Fruit fly (Drosophila melanogaster) whole organism, embryonic: ENCODE data around the gene Exn.
A peak's percentile ranks its signal among the peaks of the same experiment; 100 is the strongest.

ENCODE experiments used
- Abd-B ChIP-seq: fragments of 200-800 bp; sonication (Bioruptor generic); optimal IDR thresholded peaks from 2 replicates; lab custom pipeline; 2018; ENCODE audit warnings: missing biosample characterization, mild to moderate bottlenecking, missing genetic modification characterization, moderate library complexity
- Adf1 ChIP-seq: fragments of 200-800 bp; sonication (Bioruptor generic); IDR thresholded peaks from 2 replicates; pipeline ENCODE4 v1.3.6; 2022; ENCODE audit warnings: missing biosample characterization, missing genetic modification characterization
- Asciz ChIP-seq: fragments of 200-800 bp; sonication (Bioruptor generic); optimal IDR thresholded peaks from 2 replicates; lab custom pipeline; 2017; ENCODE audit warnings: missing biosample characterization, mild to moderate bottlenecking, missing genetic modification characterization, missing genetic modification reagents
- BEAF-32 ChIP-seq: fragments of 200-800 bp; sonication (Bioruptor generic); optimal IDR thresholded peaks from 3 replicates; lab custom pipeline; 2017; ENCODE audit warnings: missing biosample characterization, missing genetic modification characterization, mild to moderate bottlenecking, moderate library complexity, missing genetic modification reagents
- Bdp1 ChIP-seq: fragments of 200-800 bp; sonication (Bioruptor generic); optimal IDR thresholded peaks from 3 replicates; lab custom pipeline; 2016; ENCODE audit warnings: missing biosample characterization, missing genetic modification characterization
- CG10654 ChIP-seq: fragments of 200-800 bp; sonication (Bioruptor generic); optimal IDR thresholded peaks from 2 replicates; lab custom pipeline; 2016; ENCODE audit warnings: missing biosample characterization, missing genetic modification characterization
- CG11085 ChIP-seq: fragments of 200-800 bp; sonication (Bioruptor generic); IDR thresholded peaks from 2 replicates; pipeline ENCODE4 v1.3.6; 2022; ENCODE audit warnings: missing biosample characterization, missing genetic modification characterization
- CG11456 ChIP-seq: fragments of 200-800 bp; sonication (Bioruptor generic); IDR thresholded peaks from 3 replicates; pipeline ENCODE4 v1.3.6; 2022; ENCODE audit warnings: missing biosample characterization, missing genetic modification characterization
- CG12104 ChIP-seq: fragments of 200-800 bp; sonication (Bioruptor generic); optimal IDR thresholded peaks from 3 replicates; lab custom pipeline; 2016; ENCODE audit warnings: missing biosample characterization, missing genetic modification characterization
- CG14710 ChIP-seq: fragments of 200-800 bp; sonication (Bioruptor generic); optimal IDR thresholded peaks from 3 replicates; lab custom pipeline; 2019; ENCODE audit warnings: missing biosample characterization, mild to moderate bottlenecking, missing genetic modification characterization, moderate library complexity
- CG15073 ChIP-seq: fragments of 200-800 bp; sonication (Bioruptor generic); optimal IDR thresholded peaks from 2 replicates; lab custom pipeline; 2016; ENCODE audit warnings: missing biosample characterization, missing genetic modification characterization
- CG2875 ChIP-seq: fragments of 200-800 bp; sonication (Bioruptor generic); optimal IDR thresholded peaks from 2 replicates; lab custom pipeline; 2017; ENCODE audit warnings: missing biosample characterization, mild to moderate bottlenecking, missing genetic modification characterization, missing genetic modification reagents
- CG33213 ChIP-seq: fragments of 200-800 bp; sonication (Bioruptor generic); optimal IDR thresholded peaks from 3 replicates; lab custom pipeline; 2016; ENCODE audit warnings: missing biosample characterization, missing genetic modification characterization
- CG3838 ChIP-seq: fragments of 200-800 bp; sonication (Bioruptor generic); optimal IDR thresholded peaks from 3 replicates; lab custom pipeline; 2016; ENCODE audit warnings: missing biosample characterization, missing genetic modification characterization
- CG43689 ChIP-seq: fragments of 200-800 bp; sonication (Bioruptor generic); IDR thresholded peaks from 2 replicates; pipeline ENCODE4 v1.3.6; 2022; ENCODE audit warnings: missing biosample characterization, missing genetic modification characterization
- CG6765 ChIP-seq: fragments of 200-800 bp; sonication (Bioruptor generic); optimal IDR thresholded peaks from 3 replicates; lab custom pipeline; 2017; ENCODE audit warnings: missing biosample characterization, mild to moderate bottlenecking, missing genetic modification characterization
- CG6854 ChIP-seq: fragments of 200-800 bp; sonication (Bioruptor generic); optimal IDR thresholded peaks from 3 replicates; lab custom pipeline; 2017; ENCODE audit warnings: missing biosample characterization, mild to moderate bottlenecking, missing genetic modification characterization
- CHES-1-like ChIP-seq: fragments of 200-800 bp; sonication (Bioruptor generic); optimal IDR thresholded peaks from 2 replicates; lab custom pipeline; 2016; ENCODE audit warnings: missing biosample characterization, missing genetic modification characterization
- Lhr ChIP-seq: fragments of 200-800 bp; sonication (Bioruptor generic); optimal IDR thresholded peaks from 3 replicates; lab custom pipeline; 2017; ENCODE audit warnings: mild to moderate bottlenecking, missing biosample characterization, missing genetic modification reagents, missing genetic modification characterization
- Lpt ChIP-seq: fragments of >200 bp; optimal IDR thresholded peaks from 2 replicates; lab custom pipeline; 2018; ENCODE audit warnings: missing biosample characterization, missing genetic modification characterization
- MTF-1 ChIP-seq: fragments of 200-800 bp; sonication (Bioruptor generic); optimal IDR thresholded peaks from 2 replicates; lab custom pipeline; 2018; ENCODE audit warnings: missing biosample characterization, mild to moderate bottlenecking, missing genetic modification characterization, borderline replicate concordance
- Meics ChIP-seq: fragments of 200-800 bp; sonication (Bioruptor generic); optimal IDR thresholded peaks from 2 replicates; lab custom pipeline; 2017; ENCODE audit warnings: missing biosample characterization, mild to moderate bottlenecking, missing genetic modification characterization
- Nf-YC ChIP-seq: fragments of 200-800 bp; optimal IDR thresholded peaks from 3 replicates; lab custom pipeline; 2019; ENCODE audit warnings: missing biosample characterization, mild to moderate bottlenecking, missing genetic modification characterization, moderate library complexity
- Pdp1 ChIP-seq, 2 experiments: fragments of 200-800 bp; sonication (Bioruptor generic); optimal IDR thresholded peaks; 3 replicates each; lab custom pipeline; 2016; ENCODE audit warnings: missing biosample characterization in 2 of 2, missing genetic modification characterization in 2 of 2, mild to moderate bottlenecking in 1 of 2, moderate library complexity in 1 of 2
- Ptx1 ChIP-seq: fragments of 200-800 bp; sonication (Bioruptor generic); IDR thresholded peaks from 2 replicates; pipeline ENCODE4 v1.3.6; 2022; ENCODE audit warnings: missing biosample characterization, missing genetic modification characterization
- Ravus ChIP-seq: fragments of 200-800 bp; sonication (Bioruptor generic); IDR thresholded peaks from 2 replicates; pipeline ENCODE4 v1.3.6; 2022; ENCODE audit warnings: missing biosample characterization, missing genetic modification characterization
- Six4 ChIP-seq: fragments of 200-800 bp; sonication (Bioruptor generic); optimal IDR thresholded peaks from 2 replicates; lab custom pipeline; 2016; ENCODE audit warnings: missing biosample characterization, missing genetic modification characterization
- Sox100B ChIP-seq: fragments of 200-800 bp; sonication (Bioruptor generic); optimal IDR thresholded peaks from 3 replicates; lab custom pipeline; 2018; ENCODE audit warnings: missing biosample characterization, mild to moderate bottlenecking, missing genetic modification characterization
- Sry-δ ChIP-seq: fragments of 200-800 bp; sonication (Bioruptor generic); optimal IDR thresholded peaks from 2 replicates; lab custom pipeline; 2016; ENCODE audit warnings: missing biosample characterization, missing genetic modification characterization
- Ssrp ChIP-seq: fragments of 200-800 bp; sonication (Bioruptor generic); optimal IDR thresholded peaks from 2 replicates; lab custom pipeline; 2018; ENCODE audit warnings: missing biosample characterization, mild to moderate bottlenecking, missing genetic modification characterization, moderate library complexity
- ap ChIP-seq: fragments of 200-800 bp; sonication (Bioruptor generic); IDR thresholded peaks from 2 replicates; pipeline ENCODE4 v1.3.6; 2022; ENCODE audit warnings: missing biosample characterization, missing genetic modification characterization
- bab2 ChIP-seq: fragments of 200-800 bp; sonication (Bioruptor generic); optimal IDR thresholded peaks from 2 replicates; lab custom pipeline; 2016; ENCODE audit warnings: missing biosample characterization, missing genetic modification characterization
- cg ChIP-seq: fragments of 200-800 bp; sonication (Bioruptor generic); optimal IDR thresholded peaks from 3 replicates; lab custom pipeline; 2019; ENCODE audit warnings: missing biosample characterization, mild to moderate bottlenecking, missing genetic modification characterization, moderate library complexity
- chif ChIP-seq, 2 experiments: fragments of 200-800 bp; sonication (Bioruptor generic); optimal IDR thresholded peaks; 3 replicates each; lab custom pipeline; 2016; ENCODE audit warnings: missing biosample characterization in 2 of 2, missing genetic modification characterization in 2 of 2
- chm ChIP-seq: fragments of 200-800 bp; sonication (Bioruptor generic); IDR thresholded peaks from 2 replicates; pipeline ENCODE4 v1.3.6; 2022; ENCODE audit warnings: missing biosample characterization, missing genetic modification characterization
- dan ChIP-seq: fragments of 200-800 bp; sonication (Bioruptor generic); IDR thresholded peaks from 2 replicates; pipeline ENCODE4 v1.3.6; 2022; ENCODE audit warnings: missing biosample characterization, missing genetic modification characterization
- esg ChIP-seq: fragments of 200-800 bp; sonication (Bioruptor generic); conservative IDR thresholded peaks from 2 replicates; pipeline ENCODE4 v1.3.6; 2022; ENCODE audit warnings: missing biosample characterization, missing genetic modification characterization
- eve ChIP-seq, 2 experiments: fragments of >200 bp; optimal IDR thresholded peaks; 2 replicates each; lab custom pipeline; 2017; ENCODE audit warnings: missing biosample characterization in 2 of 2, missing genetic modification characterization in 2 of 2
- fd96Cb ChIP-seq: fragments of 200-800 bp; sonication (Bioruptor generic); optimal IDR thresholded peaks from 2 replicates; lab custom pipeline; 2018; ENCODE audit warnings: missing biosample characterization, mild to moderate bottlenecking, missing genetic modification characterization, moderate library complexity
- her ChIP-seq: fragments of 200-800 bp; sonication (Bioruptor generic); optimal IDR thresholded peaks from 2 replicates; lab custom pipeline; 2016; ENCODE audit warnings: missing biosample characterization, missing genetic modification characterization
- nerfin-2 ChIP-seq: fragments of 200-800 bp; sonication (Bioruptor generic); IDR thresholded peaks from 2 replicates; pipeline ENCODE4 v1.3.6; 2022; ENCODE audit warnings: missing biosample characterization, missing genetic modification characterization; ENCODE audit not compliant: partially characterized antibody
- phol ChIP-seq: fragments of 200-800 bp; sonication (Bioruptor generic); optimal IDR thresholded peaks from 3 replicates; lab custom pipeline; 2018; ENCODE audit warnings: missing biosample characterization, mild to moderate bottlenecking, missing genetic modification characterization, moderate library complexity
- pita ChIP-seq: fragments of 200-800 bp; sonication (Bioruptor generic); optimal IDR thresholded peaks from 2 replicates; lab custom pipeline; 2017; ENCODE audit warnings: missing biosample characterization, mild to moderate bottlenecking, missing genetic modification characterization
- scrt ChIP-seq: fragments of 200-800 bp; sonication (Bioruptor generic); optimal IDR thresholded peaks from 2 replicates; lab custom pipeline; 2018; ENCODE audit warnings: missing biosample characterization, mild to moderate bottlenecking, missing genetic modification characterization, moderate library complexity
- slbo ChIP-seq: fragments of 200-800 bp; sonication (Bioruptor generic); IDR thresholded peaks from 2 replicates; pipeline ENCODE4 v1.3.6; 2022; ENCODE audit warnings: missing biosample characterization, missing genetic modification characterization
- slou ChIP-seq: fragments of 200-800 bp; sonication (Bioruptor generic); optimal IDR thresholded peaks from 3 replicates; lab custom pipeline; 2016; ENCODE audit warnings: missing biosample characterization, missing genetic modification characterization
- tap ChIP-seq: fragments of 200-800 bp; optimal IDR thresholded peaks from 3 replicates; lab custom pipeline; 2019; ENCODE audit warnings: missing biosample characterization, mild to moderate bottlenecking, missing genetic modification characterization, moderate library complexity
- tgo ChIP-seq: fragments of 200-800 bp; sonication (Bioruptor generic); IDR thresholded peaks from 3 replicates; pipeline ENCODE4 v1.3.6; 2022; ENCODE audit warnings: missing biosample characterization, missing genetic modification characterization
- tup ChIP-seq: fragments of 200-800 bp; sonication (Bioruptor generic); optimal IDR thresholded peaks from 2 replicates; lab custom pipeline; 2016; ENCODE audit warnings: missing biosample characterization, mild to moderate bottlenecking, missing genetic modification characterization, moderate library complexity
- usp ChIP-seq: fragments of >200 bp; optimal IDR thresholded peaks from 2 replicates; lab custom pipeline; 2017; ENCODE audit warnings: missing biosample characterization, missing genetic modification characterization
- yki ChIP-seq: fragments of >200 bp; optimal IDR thresholded peaks from 3 replicates; lab custom pipeline; 2018

Exn gene

DNA sequence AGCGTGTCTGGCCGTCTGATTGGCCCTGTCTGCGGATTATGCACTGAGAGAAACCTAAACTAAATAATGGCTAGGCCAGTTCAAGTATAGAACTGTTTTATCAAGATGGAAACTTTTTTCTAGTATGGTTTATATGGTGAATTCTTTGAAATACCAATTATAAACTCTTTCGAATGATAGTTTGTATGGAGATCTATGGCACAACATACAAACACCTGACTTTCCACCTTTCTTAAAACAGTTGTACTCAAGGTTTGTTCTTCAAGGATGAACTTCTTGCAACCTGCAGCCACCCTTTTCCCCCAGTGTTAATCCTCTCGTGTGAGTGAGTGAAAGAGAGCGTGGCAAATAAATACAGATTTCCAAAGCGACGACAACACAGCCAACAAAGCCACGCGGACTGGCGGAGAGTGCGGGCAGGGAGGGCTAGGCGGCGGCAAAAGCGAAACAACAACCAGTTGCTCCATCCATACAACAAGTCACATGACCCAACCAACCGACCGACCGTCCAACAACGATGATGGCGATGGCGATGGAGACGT, 34.5 kb downstream of the Exn start (continued):
- TF ChIP-seq esg (GFP tag; lab: Robert Waterston, UW) (peak; percentile 92), her (GFP tag; lab: Kevin White, UChicago) (peak; percentile 87), Sox100B (GFP tag; lab: Kevin White, UChicago) (peak; percentile 89), Lhr (peak; percentile 60), tgo (GFP tag; lab: Robert Waterston, UW) (peak; percentile 91), chm (GFP tag; lab: Robert Waterston, UW) (no peak), CG43689 (GFP tag; lab: Robert Waterston, UW) (peak; percentile 79), CG6854 (GFP tag; lab: Kevin White, UChicago) (peak; percentile 73), slbo (GFP tag; lab: Robert Waterston, UW) (peak; percentile 91), CHES-1-like (GFP tag; lab: Kevin White, UChicago) (peak; percentile 92), CG15073 (peak; percentile 35), BEAF-32 (GFP tag; lab: Kevin White, UChicago) (no peak), CG11085 (GFP tag; lab: Robert Waterston, UW) (peak; percentile 61), CG33213 (peak; percentile 77), Ravus (peak; percentile 61), nerfin-2 (GFP tag; lab: Robert Waterston, UW) (no peak), CG14710 (tag; lab: Kevin White, UChicago) (peak; percentile 63), dan (GFP tag; lab: Robert Waterston, UW) (no peak), MTF-1 (GFP tag; lab: Kevin White, UChicago) (peak; percentile 19), Asciz (GFP tag; lab: Kevin White, UChicago) (peak; percentile 80), chif (GFP tag; optimal IDR thresholded peaks at IDR 0.05; lab: Kevin White, UChicago) (peak; percentile 86 to 88), Lpt (no peak), phol (tag; lab: Kevin White, UChicago) (peak; percentile 85), ap (GFP tag; lab: Robert Waterston, UW) (peak; percentile 79), Abd-B (GFP tag; lab: Kevin White, UChicago) (peak; percentile 88), CG3838 (GFP tag; lab: Kevin White, UChicago) (peak; percentile 76), Meics (GFP tag; lab: Kevin White, UChicago) (peak; percentile 85), cg (GFP tag; lab: Kevin White, UChicago) (no peak), fd96Cb (tag; lab: Kevin White, UChicago) (peak; percentile 92), scrt (GFP tag; lab: Kevin White, UChicago) (peak; percentile 47), Ptx1 (GFP tag; lab: Robert Waterston, UW) (peak; percentile 90), pita (GFP tag; lab: Kevin White, UChicago) (no peak), Bdp1 (GFP tag; lab: Kevin White, UChicago) (peak; percentile 61), Pdp1 (GFP tag; optimal IDR thresholded peaks at IDR 0.05; lab: Kevin White, UChicago) (peak; percentile 73 to 91), CG6765 (GFP tag; lab: Kevin White, UChicago) (peak; percentile 75), Sry-δ (GFP tag; lab: Kevin White, UChicago) (peak; percentile 52), CG2875 (peak; percentile 54), CG11456 (GFP tag; lab: Robert Waterston, UW) (peak; percentile 71), Adf1 (GFP tag; lab: Robert Waterston, UW) (peak; percentile 56), bab2 (GFP tag; lab: Kevin White, UChicago) (peak; percentile 89), tup (GFP tag; lab: Kevin White, UChicago) (peak; percentile 67), slou (peak; percentile 73), Nf-YC (tag; lab: Kevin White, UChicago) (peak; percentile 74), yki (lab: Kevin White, UChicago) (no peak), usp (no peak), tap (tag; lab: Kevin White, UChicago) (peak; percentile 78), Ssrp (peak; percentile 85), CG10654 (GFP tag; lab: Kevin White, UChicago) (peak; percentile 78), eve (GFP tag; optimal IDR thresholded peaks at IDR 0.05; lab: Kevin White, UChicago) (peak in 1 of 2 experiments; percentile 78), Six4 (GFP tag; lab: Kevin White, UChicago) (peak; percentile 86), CG12104 (peak; percentile 82)
